Worm (Caenorhabditis elegans): Measurements from ENCODE around the gene lgg-1.

The lgg-1 gene

DNA sequence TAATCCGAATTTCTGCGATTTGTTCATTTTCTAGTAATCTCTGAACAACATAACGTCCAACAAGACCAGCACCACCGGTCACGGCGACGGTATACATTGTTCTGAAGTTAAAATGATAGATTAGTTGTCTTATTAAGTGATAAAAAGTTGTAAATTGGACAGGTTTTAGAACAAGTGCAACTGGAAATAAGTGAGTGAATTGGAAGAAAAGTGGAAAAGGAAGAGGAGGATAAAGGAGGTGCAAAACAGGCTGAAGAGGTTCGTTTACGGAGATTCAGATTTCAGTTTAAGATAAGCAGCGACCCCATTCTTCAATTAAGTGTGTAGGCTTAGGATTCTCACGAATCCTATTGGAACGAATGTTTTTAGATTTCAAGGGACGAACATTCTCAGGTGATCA is 11.4 kb upstream of the lgg-1 start, which contains the start of gene C32D5.12:
Gene C32D5.12 (minus strand): TSS at position 101 of the 400 bp plus-strand sequence.
- TF ChIP-seq nhr-129 (tag; optimal IDR thresholded peaks at IDR 0.05), result no peak
- TF ChIP-seq ZK546.5 (tag; optimal IDR thresholded peaks at IDR 0.05), result no peak
- TF ChIP-seq fos-1 (tag; optimal IDR thresholded peaks at IDR 0.05), result no peak
- no peak for TF ChIP-seq dmd-4 (tag; optimal IDR thresholded peaks at IDR 0.05)
- no peak for TF ChIP-seq ztf-4 (tag; optimal IDR thresholded peaks at IDR 0.05)
- no peak for TF ChIP-seq sma-9 (GFP tag; optimal IDR thresholded peaks at IDR 0.05)
- TF ChIP-seq sma-9 (tag; optimal IDR thresholded peaks at IDR 0.05), result no peak
- no peak for TF ChIP-seq lsy-2 (tag; optimal IDR thresholded peaks at IDR 0.05)
- no peak for TF ChIP-seq nhr-77 (tag; optimal IDR thresholded peaks at IDR 0.05)
- no peak for TF ChIP-seq nhr-237 (tag; optimal IDR thresholded peaks at IDR 0.05)
- TF ChIP-seq C34F6.9 (tag; optimal IDR thresholded peaks at IDR 0.05), result no peak
- TF ChIP-seq unc-62 (GFP tag; optimal IDR thresholded peaks at IDR 0.05), result no peak
- TF ChIP-seq sma-3 (GFP tag; optimal IDR thresholded peaks at IDR 0.05), result no peak
- TF ChIP-seq Y55F3AM.14 (GFP tag; optimal IDR thresholded peaks at IDR 0.05), result no peak
- TF ChIP-seq aly-2 (tag; optimal IDR thresholded peaks at IDR 0.05), result no peak
- no peak for TF ChIP-seq nhr-11 (tag; optimal IDR thresholded peaks at IDR 0.05)

DNA sequence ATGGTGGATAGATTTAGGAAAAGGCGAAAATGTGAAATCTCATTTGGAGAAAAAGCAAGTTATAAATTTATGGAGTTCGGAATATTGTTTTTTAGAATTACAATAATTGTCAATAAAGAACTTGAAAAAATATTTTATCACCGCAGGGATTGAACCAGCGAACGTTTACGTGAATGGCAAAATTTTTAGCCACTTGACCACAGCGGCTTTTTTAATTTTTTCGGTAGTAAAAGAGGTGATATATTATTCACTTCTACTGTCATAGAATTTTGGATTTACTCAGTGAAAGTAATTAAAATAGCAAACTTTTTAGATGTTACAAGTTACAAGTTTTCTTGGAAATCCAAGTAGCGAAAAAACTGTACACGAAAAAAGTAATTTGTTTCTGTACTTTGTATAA is 10.7 kb upstream of the lgg-1 start:
- no peak for TF ChIP-seq fos-1 (tag; optimal IDR thresholded peaks at IDR 0.05)
- TF ChIP-seq sem-4 (tag; optimal IDR thresholded peaks at IDR 0.05), result no peak

DNA sequence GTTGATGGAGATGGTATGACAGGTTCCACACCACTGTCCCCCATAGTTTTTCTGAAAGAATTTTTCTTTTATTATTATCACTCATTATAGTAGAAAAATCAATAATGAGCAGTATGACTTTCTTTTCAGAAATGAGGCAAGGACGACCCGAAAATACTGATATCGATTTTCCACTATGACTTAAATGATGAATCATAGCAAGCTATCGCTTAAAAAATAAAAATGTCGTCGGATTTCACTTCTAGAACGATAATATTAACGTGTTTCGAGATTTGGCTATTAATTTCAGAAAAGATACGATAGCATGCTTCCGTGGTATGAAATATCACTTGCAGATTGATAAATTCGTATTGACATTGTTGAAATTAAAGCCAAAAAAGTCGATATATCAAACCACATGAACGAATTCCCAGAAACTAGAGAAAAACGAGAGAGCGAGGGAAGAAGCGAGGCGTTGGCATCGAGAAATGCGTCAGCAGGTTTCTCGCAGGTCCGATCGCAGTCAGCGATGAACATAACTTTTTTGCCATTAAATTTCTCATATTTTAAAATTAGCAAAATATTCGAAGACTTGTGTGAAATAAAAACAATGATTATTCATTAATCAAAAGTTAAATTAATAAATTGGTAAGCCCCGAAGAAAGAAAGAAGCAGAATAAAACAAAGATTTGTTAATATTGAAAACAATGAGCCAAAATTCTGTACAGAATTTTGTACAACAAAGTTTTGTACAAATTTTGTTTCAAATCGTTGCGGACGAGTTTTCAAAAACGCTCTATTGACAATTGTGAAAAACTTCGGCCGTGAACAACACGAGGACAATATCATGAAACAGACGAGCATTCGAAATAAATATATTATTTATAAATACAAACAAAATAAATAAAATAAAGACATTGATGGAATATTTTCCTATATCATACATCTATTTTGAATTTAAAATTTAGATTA is 8.2 kb upstream of the lgg-1 start, which contains the start of gene C32D5.11:
Gene C32D5.11 (minus strand): TSS at position 51 of the 951 bp plus-strand sequence.
- TF ChIP-seq elt-1 (tag; optimal IDR thresholded peaks at IDR 0.05) (no peak), ceh-82 (tag; optimal IDR thresholded peaks at IDR 0.05) (no peak), R02D3.7 (tag; optimal IDR thresholded peaks at IDR 0.05) (no peak), sma-3 (GFP tag; optimal IDR thresholded peaks at IDR 0.05) (peak; percentile 64), aly-2 (tag; optimal IDR thresholded peaks at IDR 0.05) (no peak), nhr-129 (tag; optimal IDR thresholded peaks at IDR 0.05) (peak; percentile 81), nhr-237 (tag; optimal IDR thresholded peaks at IDR 0.05) (no peak), fos-1 (tag; optimal IDR thresholded peaks at IDR 0.05) (peak; percentile 77), nhr-6 (tag; optimal IDR thresholded peaks at IDR 0.05) (peak; percentile 32), ZK546.5 (tag; optimal IDR thresholded peaks at IDR 0.05) (no peak), dmd-4 (tag; optimal IDR thresholded peaks at IDR 0.05) (no peak), peb-1 (tag; optimal IDR thresholded peaks at IDR 0.05) (no peak), nhr-11 (tag; optimal IDR thresholded peaks at IDR 0.05) (no peak), nhr-23 (tag; optimal IDR thresholded peaks at IDR 0.05) (no peak), lin-39 (tag; optimal IDR thresholded peaks at IDR 0.05) (no peak), unc-62 (GFP tag; optimal IDR thresholded peaks at IDR 0.05) (no peak), egl-27 (tag; optimal IDR thresholded peaks at IDR 0.05) (peak; percentile 15), nhr-21 (tag; optimal IDR thresholded peaks at IDR 0.05) (peak; percentile 36), Y55F3AM.14 (GFP tag; optimal IDR thresholded peaks at IDR 0.05) (no peak), sem-4 (tag; optimal IDR thresholded peaks at IDR 0.05) (peak; percentile 73), ceh-16 (tag; optimal IDR thresholded peaks at IDR 0.05) (no peak), snpc-4 (tag; optimal IDR thresholded peaks at IDR 0.05) (peak; percentile 56), mab-5 (tag; optimal IDR thresholded peaks at IDR 0.05) (peak; percentile 21), lin-13 (GFP tag; optimal IDR thresholded peaks at IDR 0.05) (peak; percentile 72), crh-2 (tag; optimal IDR thresholded peaks at IDR 0.05) (peak; percentile 76), nhr-10 (tag; optimal IDR thresholded peaks at IDR 0.05) (no peak), unc-55 (GFP tag; optimal IDR thresholded peaks at IDR 0.05) (peak; percentile 81), ztf-11 (tag; optimal IDR thresholded peaks at IDR 0.05) (no peak), F13H6.1 (tag; optimal IDR thresholded peaks at IDR 0.05) (peak; percentile 62), alr-1 (tag; optimal IDR thresholded peaks at IDR 0.05) (no peak), unc-39 (tag; optimal IDR thresholded peaks at IDR 0.05) (no peak), ztf-4 (tag; optimal IDR thresholded peaks at IDR 0.05) (peak; percentile 13), lin-11 (tag; optimal IDR thresholded peaks at IDR 0.05) (peak; percentile 80), skn-1 (tag; optimal IDR thresholded peaks at IDR 0.05) (no peak), mdl-1 (tag; optimal IDR thresholded peaks at IDR 0.05) (no peak), ama-1 (optimal IDR thresholded peaks at IDR 0.05) (no peak), nhr-25 (tag; optimal IDR thresholded peaks at IDR 0.05) (peak; percentile 74), nhr-77 (tag; optimal IDR thresholded peaks at IDR 0.05) (no peak), C34F6.9 (tag; optimal IDR thresholded peaks at IDR 0.05) (peak; percentile 90), elt-3 (tag; optimal IDR thresholded peaks at IDR 0.05) (no peak), mbf-1 (tag; optimal IDR thresholded peaks at IDR 0.05) (no peak), gmeb-1 (tag; optimal IDR thresholded peaks at IDR 0.05) (peak; percentile 78), nhr-12 (tag; optimal IDR thresholded peaks at IDR 0.05) (no peak), lsy-2 (tag; optimal IDR thresholded peaks at IDR 0.05) (peak; percentile 47 to 89), sma-9 (GFP tag; optimal IDR thresholded peaks at IDR 0.05) (peak; percentile 72), sma-9 (tag; optimal IDR thresholded peaks at IDR 0.05) (no peak)

Measured in whole organism, L2 larva.